Fruit fly (Drosophila melanogaster): Measurements from ENCODE around the gene CG33303.

dm6 chr2L:10341405-10341804 lies 34.2 kb downstream of the CG33303 start, which contains the start of gene CG31715:
- TF ChIP-seq pan (optimal IDR thresholded peaks at IDR 0.05), result no peak
- no peak for TF ChIP-seq pan (GFP tag; optimal IDR thresholded peaks at IDR 0.05 in 1 of 2, IDR thresholded peaks at IDR 0.05 in 1 of 2)
- no peak for TF ChIP-seq CG12942 (GFP tag; optimal IDR thresholded peaks at IDR 0.05)
- TF ChIP-seq scrt (GFP tag; optimal IDR thresholded peaks at IDR 0.05), result no peak
- no peak for TF ChIP-seq Poxn (GFP tag; IDR thresholded peaks at IDR 0.05)
- no peak for TF ChIP-seq hth (optimal IDR thresholded peaks at IDR 0.05)

Measured in whole organism, embryonic.